Fruit fly (Drosophila melanogaster) whole organism, larva: ENCODE results near the gene ND-15.
A peak's percentile ranks its signal among the peaks of the same experiment; 100 is the strongest.

Source experiments
- noc ChIP-seq: fragments of 200-800 bp; sonication (Bioruptor generic); optimal IDR thresholded peaks from 3 replicates; lab custom pipeline; 2019; ENCODE audit warnings: missing biosample characterization, mild to moderate bottlenecking, missing genetic modification characterization, moderate library complexity

ND-15 gene

dm6 chr2L:85701-86100 is 28.8 kb upstream of the ND-15 start:
- no peak for TF ChIP-seq noc (tag; lab: Kevin White, UChicago)

dm6 chr2L:87255-87723 is 27.2 kb upstream of the ND-15 start, which contains the start of gene net:
TSS of gene net (minus strand) at chr2L:87387.
- TF ChIP-seq noc (tag; lab: Kevin White, UChicago), result peak; percentile 82

- no peak for TF ChIP-seq noc (tag; lab: Kevin White, UChicago)
Measured at dm6 chr2L:88528-88927, 26.0 kb upstream of the ND-15 start.

DNA sequence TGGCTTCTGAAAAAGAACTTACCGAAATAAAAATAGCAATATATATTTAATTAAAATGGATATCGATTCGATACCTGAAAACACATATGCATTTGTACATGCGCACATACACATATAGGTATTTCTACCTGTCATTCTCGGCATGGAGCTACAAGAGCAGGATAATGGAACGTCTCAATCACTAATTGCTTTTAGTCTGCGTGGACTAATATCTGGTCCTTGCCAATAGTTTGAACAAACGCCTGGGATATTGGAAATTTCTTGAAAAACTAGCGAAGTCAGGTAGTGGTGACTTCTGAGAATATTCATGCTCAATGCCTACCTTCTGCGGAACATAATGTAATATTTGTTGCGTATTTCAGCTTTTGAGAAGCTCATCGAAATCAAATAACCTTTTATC is 25.4 kb upstream of the ND-15 start:
- no peak for TF ChIP-seq noc (tag; lab: Kevin White, UChicago)

- no peak for TF ChIP-seq noc (tag; lab: Kevin White, UChicago)
Measured at dm6 chr2L:90081-90480, 24.4 kb upstream of the ND-15 start.

DNA sequence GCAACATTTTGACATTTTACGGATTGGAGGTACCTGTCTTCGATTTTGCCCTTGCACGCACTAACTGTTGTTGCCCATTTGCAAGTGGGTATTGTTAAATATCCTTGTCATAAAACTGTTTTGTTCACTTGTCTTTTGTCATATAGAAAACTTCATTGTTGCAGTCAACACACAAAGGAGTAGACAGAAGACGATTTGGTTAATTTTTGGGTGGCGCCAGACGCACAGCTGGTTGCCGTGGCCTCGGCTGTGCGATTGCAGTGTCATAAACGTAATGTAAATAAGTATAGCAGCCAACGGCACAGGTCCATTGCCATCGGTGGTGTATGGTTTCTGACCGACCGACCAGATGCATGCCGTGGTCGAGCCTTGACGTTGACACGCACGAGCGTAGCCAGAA is 23.2 kb upstream of the ND-15 start:
- no peak for TF ChIP-seq noc (tag; lab: Kevin White, UChicago)

DNA sequence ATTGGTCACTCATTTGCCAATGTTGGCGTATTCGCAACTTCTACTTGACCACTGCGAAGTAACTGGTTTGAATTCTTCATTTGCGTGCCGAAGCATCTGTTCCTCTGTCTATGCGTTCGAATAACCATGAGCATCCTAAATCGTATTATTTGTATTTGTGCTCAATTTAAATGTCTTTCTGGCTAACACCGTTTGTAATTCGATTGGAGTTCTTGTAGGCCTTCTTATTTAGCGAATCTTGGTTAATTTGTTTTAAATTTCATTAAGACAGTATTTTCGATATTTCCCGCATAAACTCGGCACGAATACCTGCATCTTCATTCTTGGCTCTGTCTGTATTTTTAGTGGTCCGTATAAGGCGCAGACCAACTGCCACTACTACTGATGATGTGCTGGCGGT is 22.7 kb upstream of the ND-15 start:
- TF ChIP-seq noc (tag; lab: Kevin White, UChicago), result no peak

DNA sequence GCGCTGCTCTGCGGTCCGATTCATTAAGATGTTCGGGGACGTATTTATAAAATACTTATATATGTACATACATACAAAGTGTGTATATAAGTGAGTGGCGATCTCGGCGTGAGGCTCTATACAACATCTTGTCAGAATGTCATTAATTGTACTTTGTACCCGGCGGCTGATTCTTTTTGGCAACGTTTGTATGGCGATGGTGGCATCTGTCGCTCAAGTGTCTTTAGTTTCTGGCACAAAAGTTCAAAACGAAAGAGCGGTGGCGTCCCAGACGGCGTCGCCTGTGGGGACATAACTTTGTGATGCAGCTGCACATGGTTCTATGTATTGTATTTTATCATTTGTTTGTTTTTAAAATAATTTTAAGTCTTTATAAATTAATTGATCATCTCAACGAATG is 21.5 kb upstream of the ND-15 start:
- no peak for TF ChIP-seq noc (tag; lab: Kevin White, UChicago)

DNA sequence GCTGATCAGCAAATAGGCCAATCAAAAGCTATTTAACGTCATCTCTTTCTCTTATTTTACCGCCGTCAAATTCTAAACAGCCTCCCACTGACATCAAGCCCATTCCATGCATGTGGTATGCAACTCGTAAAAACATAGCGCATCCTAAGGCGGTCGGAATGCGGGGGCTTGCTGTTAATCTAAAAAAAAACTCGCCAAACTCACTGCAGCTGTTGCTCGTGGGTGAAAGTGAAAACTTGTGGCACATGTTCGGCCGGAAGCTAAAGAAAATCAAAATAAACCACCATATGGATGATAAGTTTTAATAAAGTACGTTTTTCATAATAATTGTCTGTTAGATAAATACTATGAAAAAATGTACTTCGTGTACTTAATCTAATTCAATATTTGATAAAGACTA is 20.4 kb upstream of the ND-15 start:
- no peak for TF ChIP-seq noc (tag; lab: Kevin White, UChicago)

- no peak for TF ChIP-seq noc (tag; lab: Kevin White, UChicago)
Measured at dm6 chr2L:94639-95059, 19.9 kb upstream of the ND-15 start, which contains the start of gene Zir. TSS of gene Zir (plus strand) at chr2L:94739.

DNA sequence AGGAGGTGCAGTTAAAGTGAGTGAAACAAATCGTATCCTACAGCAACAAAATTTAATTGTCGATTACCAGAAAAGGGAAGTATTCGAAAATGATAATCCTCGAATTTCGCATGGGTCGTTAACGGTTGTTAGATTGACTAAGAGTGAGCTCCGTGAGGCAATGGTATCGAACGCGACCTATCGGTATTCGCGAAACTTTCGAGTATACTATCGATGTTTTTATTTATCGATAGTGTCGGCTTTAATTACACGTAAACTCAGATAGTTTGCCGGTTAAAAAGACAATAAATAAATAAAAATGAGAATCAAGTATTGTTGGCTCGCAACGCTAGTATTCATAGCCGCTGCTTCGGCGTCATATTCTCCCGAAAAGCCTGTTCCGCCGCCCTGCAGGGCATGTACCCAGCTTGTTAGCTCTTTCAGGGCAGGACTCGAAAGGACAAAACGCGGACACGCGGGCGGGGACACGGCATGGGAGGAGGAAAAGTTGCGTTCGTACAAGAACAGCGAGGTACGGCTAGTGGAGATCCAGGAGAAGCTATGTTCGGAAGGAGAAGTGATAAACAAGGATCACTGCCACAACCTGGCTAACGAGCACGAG is 12.3 kb upstream of the ND-15 start, which contains the start of gene Creld:
Gene Creld, plus strand, starts transcription at position 220 of the 601 bp plus-strand sequence.
- no peak for TF ChIP-seq noc (tag; lab: Kevin White, UChicago)

dm6 chr2L:106540-106939 is 8.0 kb upstream of the ND-15 start, which contains the start of the genes Nhe1 and Sam-S:
TSS of gene Nhe1 (minus strand) at chr2L:106732.
TSS of gene Sam-S (plus strand) at chr2L:106903.
- TF ChIP-seq noc (tag; lab: Kevin White, UChicago), result no peak

dm6 chr2L:107032-107431 is 7.5 kb upstream of the ND-15 start:
- TF ChIP-seq noc (tag; lab: Kevin White, UChicago), result no peak

- no peak for TF ChIP-seq noc (tag; lab: Kevin White, UChicago)
Measured at dm6 chr2L:107476-108436, 6.8 kb upstream of the ND-15 start.

- peak; percentile 24 for TF ChIP-seq noc (tag; lab: Kevin White, UChicago)
Measured at dm6 chr2L:109098-109799, 5.3 kb upstream of the ND-15 start.

- no peak for TF ChIP-seq noc (tag; lab: Kevin White, UChicago)
Measured at dm6 chr2L:110046-110445, 4.5 kb upstream of the ND-15 start.
